Fruit fly (Drosophila melanogaster) Kc167 (cell line): ENCODE results near the gene CG11686.

Experiments
- psq ChIP-seq: fragments of >200 bp; optimal IDR thresholded peaks from 2 replicates; lab custom pipeline; 2017; ENCODE audit warnings: missing external identifiers
- ttk ChIP-seq: sonication (Bioruptor generic); optimal IDR thresholded peaks from 2 replicates; lab custom pipeline; 2017; ENCODE audit warnings: missing external identifiers

dm6 chr3R:13220478-13220877 lies 39.7 kb upstream of the CG11686 start, which contains the start of gene CG8476:
- TF ChIP-seq ttk (no peak), psq (no peak)
